Worm (Caenorhabditis elegans) whole organism, L4 larva: ENCODE results near the gene F01D4.8.

Experiments
- aha-1 ChIP-seq: fragments of 150-350 bp; peaks from one replicate; lab custom pipeline; 2014; ENCODE audit warnings: missing biosample characterization, missing genetic modification characterization
- fkh-10 ChIP-seq: fragments of 150-350 bp; optimal IDR thresholded peaks from 2 replicates; lab custom pipeline; 2014; ENCODE audit warnings: missing biosample characterization, missing genetic modification reagents, missing genetic modification characterization
- hlh-30 ChIP-seq: sonication (generic microtip); optimal IDR thresholded peaks from 2 replicates; lab custom pipeline; 2017; ENCODE audit warnings: antibody characterized with exemption, mild to moderate bottlenecking, missing genetic modification characterization, missing compliant biosample characterization; ENCODE audit not compliant: insufficient read depth
- lin-15B ChIP-seq: fragments of 150-350 bp; sonication (generic microtip); optimal IDR thresholded peaks from 3 replicates; lab custom pipeline; 2014; ENCODE audit warnings: missing biosample characterization, missing genetic modification characterization
- skn-1 ChIP-seq: fragments of 150-350 bp; optimal IDR thresholded peaks from 2 replicates; lab custom pipeline; 2014; ENCODE audit warnings: missing biosample characterization, missing genetic modification characterization

- TF ChIP-seq lin-15B (tag; lab: Kevin White, UChicago): no peak
- no peak for TF ChIP-seq skn-1
- TF ChIP-seq fkh-10 (GFP tag; lab: Kevin White, UChicago): no peak
- no peak for TF ChIP-seq hlh-30 (tag; lab: Kevin White, UChicago)
- no peak for TF ChIP-seq aha-1
These were observed 10.0 kb downstream of the F01D4.8 start for ce11 chrIV:10442904-10443303.
